Fruit fly (Drosophila melanogaster) whole organism, embryonic: ENCODE measurements around the gene CG4332.
A peak's percentile ranks its signal among the peaks of the same experiment; 100 is the strongest.

Experiments
- ATbp ChIP-seq: fragments of 200-800 bp; sonication (Bioruptor generic); optimal IDR thresholded peaks from 2 replicates; lab custom pipeline; 2017; ENCODE audit warnings: missing biosample characterization, mild to moderate bottlenecking, missing genetic modification characterization, missing genetic modification reagents
- Asciz ChIP-seq: fragments of 200-800 bp; sonication (Bioruptor generic); optimal IDR thresholded peaks from 2 replicates; lab custom pipeline; 2017; ENCODE audit warnings: missing biosample characterization, mild to moderate bottlenecking, missing genetic modification characterization, missing genetic modification reagents
- Atf-2 ChIP-seq: fragments of 200-800 bp; sonication (Bioruptor generic); optimal IDR thresholded peaks from 2 replicates; lab custom pipeline; 2016; ENCODE audit warnings: missing biosample characterization, missing genetic modification characterization
- Blimp-1 ChIP-seq: fragments of 200-800 bp; sonication (Bioruptor generic); optimal IDR thresholded peaks from 3 replicates; lab custom pipeline; 2018; ENCODE audit warnings: missing biosample characterization, missing genetic modification characterization, mild to moderate bottlenecking, moderate library complexity, missing genetic modification reagents
- C15 ChIP-seq: fragments of 200-800 bp; sonication (Bioruptor generic); IDR thresholded peaks from 3 replicates; pipeline ENCODE4 v1.3.6; 2022; ENCODE audit warnings: missing biosample characterization, missing genetic modification characterization
- CG10267 ChIP-seq: fragments of 200-800 bp; sonication (Bioruptor generic); optimal IDR thresholded peaks from 2 replicates; lab custom pipeline; 2018; ENCODE audit warnings: missing biosample characterization, mild to moderate bottlenecking, missing genetic modification characterization, moderate library complexity
- CG10321 ChIP-seq: fragments of 200-800 bp; sonication (Bioruptor generic); IDR thresholded peaks from 2 replicates; pipeline ENCODE4 v1.3.6; 2022; ENCODE audit warnings: missing biosample characterization, missing genetic modification characterization
- CG10366 ChIP-seq: fragments of 200-800 bp; sonication (Bioruptor generic); IDR thresholded peaks from 2 replicates; pipeline ENCODE4 v1.3.6; 2022; ENCODE audit warnings: missing biosample characterization, missing genetic modification characterization
- CG11504 ChIP-seq: fragments of 200-800 bp; sonication (Bioruptor generic); optimal IDR thresholded peaks from 3 replicates; lab custom pipeline; 2019; ENCODE audit warnings: missing biosample characterization, mild to moderate bottlenecking, missing genetic modification characterization, moderate library complexity
- CG11696 ChIP-seq: fragments of 200-800 bp; sonication (Bioruptor generic); IDR thresholded peaks from 2 replicates; pipeline ENCODE4 v1.3.6; 2022; ENCODE audit warnings: missing biosample characterization, missing genetic modification characterization
- CG12659 ChIP-seq: fragments of 200-800 bp; sonication (Bioruptor generic); optimal IDR thresholded peaks from 3 replicates; lab custom pipeline; 2017; ENCODE audit warnings: mild to moderate bottlenecking, missing biosample characterization, missing genetic modification reagents, missing genetic modification characterization
- CG12942 ChIP-seq: fragments of 200-800 bp; sonication (Bioruptor generic); optimal IDR thresholded peaks from 3 replicates; lab custom pipeline; 2016; ENCODE audit warnings: missing biosample characterization, missing genetic modification characterization
- CG15073 ChIP-seq: fragments of 200-800 bp; sonication (Bioruptor generic); optimal IDR thresholded peaks from 2 replicates; lab custom pipeline; 2016; ENCODE audit warnings: missing biosample characterization, missing genetic modification characterization
- CG2875 ChIP-seq: fragments of 200-800 bp; sonication (Bioruptor generic); optimal IDR thresholded peaks from 2 replicates; lab custom pipeline; 2017; ENCODE audit warnings: missing biosample characterization, mild to moderate bottlenecking, missing genetic modification characterization, missing genetic modification reagents
- CG30403 ChIP-seq: fragments of 200-800 bp; sonication (Bioruptor generic); optimal IDR thresholded peaks from 3 replicates; lab custom pipeline; 2016; ENCODE audit warnings: missing biosample characterization, missing genetic modification characterization
- CG31365 ChIP-seq: fragments of 200-800 bp; sonication (Bioruptor generic); optimal IDR thresholded peaks from 2 replicates; lab custom pipeline; 2018; ENCODE audit warnings: missing biosample characterization, mild to moderate bottlenecking, missing genetic modification characterization
- CG32532 ChIP-seq: fragments of 200-800 bp; sonication (Bioruptor generic); IDR thresholded peaks from 2 replicates; pipeline ENCODE4 v1.3.6; 2022; ENCODE audit warnings: missing biosample characterization, missing genetic modification characterization
- CG3281 ChIP-seq: fragments of 200-800 bp; sonication (Bioruptor generic); optimal IDR thresholded peaks from 3 replicates; lab custom pipeline; 2017; ENCODE audit warnings: missing biosample characterization, mild to moderate bottlenecking, missing genetic modification characterization
- CG33557 ChIP-seq: fragments of 200-800 bp; sonication (Bioruptor generic); optimal IDR thresholded peaks from 2 replicates; lab custom pipeline; 2019; ENCODE audit warnings: missing biosample characterization, mild to moderate bottlenecking, missing genetic modification characterization, moderate library complexity
- CG3726 ChIP-seq: fragments of 200-800 bp; sonication (Bioruptor generic); IDR thresholded peaks from 3 replicates; pipeline ENCODE4, ENCODE4 v1.3.6; 2022; ENCODE audit warnings: missing biosample characterization, missing genetic modification characterization
- CG3847 ChIP-seq: fragments of 200-800 bp; sonication (Bioruptor generic); IDR thresholded peaks from 2 replicates; pipeline ENCODE4 v1.3.6; 2022; ENCODE audit warnings: missing biosample characterization, missing genetic modification characterization
- CG4424 ChIP-seq: fragments of 200-800 bp; sonication (Bioruptor generic); optimal IDR thresholded peaks from 3 replicates; lab custom pipeline; 2016; ENCODE audit warnings: missing biosample characterization, missing genetic modification characterization
- CG4617 ChIP-seq: fragments of 200-800 bp; sonication (Bioruptor generic); optimal IDR thresholded peaks from 3 replicates; lab custom pipeline; 2016; ENCODE audit warnings: missing biosample characterization, missing genetic modification characterization, borderline replicate concordance
- CG9215 ChIP-seq: fragments of 200-800 bp; sonication (Bioruptor generic); IDR thresholded peaks from 2 replicates; pipeline ENCODE4 v1.3.6; 2022; ENCODE audit warnings: missing biosample characterization, missing genetic modification characterization
- CG9437 ChIP-seq: fragments of 200-800 bp; sonication (Bioruptor generic); optimal IDR thresholded peaks from 2 replicates; lab custom pipeline; 2018; ENCODE audit warnings: missing biosample characterization, mild to moderate bottlenecking, missing genetic modification characterization
- CrebB ChIP-seq: fragments of 200-800 bp; sonication (Bioruptor generic); optimal IDR thresholded peaks from 3 replicates; lab custom pipeline; 2018; ENCODE audit warnings: missing biosample characterization, mild to moderate bottlenecking, missing genetic modification characterization
- Dek ChIP-seq: fragments of 200-800 bp; sonication (Bioruptor generic); optimal IDR thresholded peaks from 3 replicates; lab custom pipeline; 2019; ENCODE audit warnings: missing biosample characterization, mild to moderate bottlenecking, missing genetic modification characterization, moderate library complexity
- Fer1 ChIP-seq: fragments of 200-800 bp; sonication (Bioruptor generic); optimal IDR thresholded peaks from 2 replicates; lab custom pipeline; 2017; ENCODE audit warnings: missing biosample characterization, mild to moderate bottlenecking, missing genetic modification characterization
- Hr3 ChIP-seq: fragments of 200-800 bp; sonication (Bioruptor generic); optimal IDR thresholded peaks from 3 replicates; lab custom pipeline; 2016; ENCODE audit warnings: missing biosample characterization, missing genetic modification characterization
- Jarid2 ChIP-seq: fragments of 200-800 bp; sonication (Bioruptor generic); optimal IDR thresholded peaks from 3 replicates; lab custom pipeline; 2017; ENCODE audit warnings: mild to moderate bottlenecking, missing biosample characterization, missing genetic modification reagents, missing genetic modification characterization
- Lpt ChIP-seq: fragments of >200 bp; optimal IDR thresholded peaks from 2 replicates; lab custom pipeline; 2018; ENCODE audit warnings: missing biosample characterization, missing genetic modification characterization
- Meics ChIP-seq: fragments of 200-800 bp; sonication (Bioruptor generic); optimal IDR thresholded peaks from 2 replicates; lab custom pipeline; 2017; ENCODE audit warnings: missing biosample characterization, mild to moderate bottlenecking, missing genetic modification characterization
- NK7.1 ChIP-seq: fragments of 200-800 bp; sonication (Bioruptor generic); optimal IDR thresholded peaks from 3 replicates; lab custom pipeline; 2016; ENCODE audit warnings: missing biosample characterization, missing genetic modification characterization
- Nf-YB ChIP-seq: fragments of 200-800 bp; sonication (Bioruptor generic); optimal IDR thresholded peaks from 3 replicates; lab custom pipeline; 2019; ENCODE audit warnings: missing biosample characterization, mild to moderate bottlenecking, missing genetic modification characterization, moderate library complexity
- Tbp ChIP-seq: fragments of >200 bp; optimal IDR thresholded peaks from 2 replicates; lab custom pipeline; 2018; ENCODE audit warnings: missing biosample characterization, missing genetic modification characterization
- Usf ChIP-seq: fragments of 200-800 bp; sonication (Bioruptor generic); optimal IDR thresholded peaks from 2 replicates; lab custom pipeline; 2017; ENCODE audit warnings: missing genotype, missing biosample characterization, missing genetic modification characterization
- amos ChIP-seq: fragments of 200-800 bp; sonication (Bioruptor generic); IDR thresholded peaks from 2 replicates; pipeline ENCODE4 v1.3.6; 2022; ENCODE audit warnings: missing biosample characterization, missing genetic modification characterization; ENCODE audit not compliant: partially characterized antibody
- btn ChIP-seq: fragments of 200-800 bp; sonication (Bioruptor generic); optimal IDR thresholded peaks from 2 replicates; lab custom pipeline; 2016; ENCODE audit warnings: missing biosample characterization, missing genetic modification characterization
- cad ChIP-seq: fragments of >200 bp; optimal IDR thresholded peaks from 2 replicates; lab custom pipeline; 2017; ENCODE audit warnings: missing biosample characterization, missing genetic modification characterization
- cg ChIP-seq: fragments of 200-800 bp; sonication (Bioruptor generic); optimal IDR thresholded peaks from 3 replicates; lab custom pipeline; 2019; ENCODE audit warnings: missing biosample characterization, mild to moderate bottlenecking, missing genetic modification characterization, moderate library complexity
- crol ChIP-seq: fragments of 200-800 bp; sonication (Bioruptor generic); IDR thresholded peaks from 2 replicates; pipeline ENCODE4 v1.3.6; 2022; ENCODE audit warnings: missing biosample characterization, missing genetic modification characterization
- danr ChIP-seq: fragments of 200-800 bp; sonication (Bioruptor generic); IDR thresholded peaks from 2 replicates; pipeline ENCODE4 v1.3.6; 2022; ENCODE audit warnings: missing biosample characterization, missing genetic modification characterization
- fd102C ChIP-seq: fragments of 200-800 bp; sonication (Bioruptor generic); optimal IDR thresholded peaks from 2 replicates; lab custom pipeline; 2018; ENCODE audit warnings: missing biosample characterization, mild to moderate bottlenecking, missing genetic modification characterization, moderate library complexity
- klu ChIP-seq: fragments of 200-800 bp; sonication (Bioruptor generic); IDR thresholded peaks from 2 replicates; pipeline ENCODE4 v1.3.6; 2022; ENCODE audit warnings: missing biosample characterization, missing genetic modification characterization
- lilli ChIP-seq: fragments of 200-800 bp; sonication (Bioruptor generic); optimal IDR thresholded peaks from 3 replicates; lab custom pipeline; 2016; ENCODE audit warnings: missing biosample characterization, missing genetic modification characterization
- lov ChIP-seq, 2 experiments: fragments of 200-800 bp in 1 of 2; fragments of >200 bp in 1 of 2; sonication (Bioruptor generic) in 1 of 2; IDR thresholded peaks in 1 of 2; optimal IDR thresholded peaks in 1 of 2; 2 replicates in 1 of 2; 3 replicates in 1 of 2; pipeline versions ENCODE4 v1.3.6 to Lab custom; 2017 to 2022; ENCODE audit warnings: missing biosample characterization in 1 of 2, missing genetic modification characterization in 1 of 2
- sr ChIP-seq: fragments of 200-800 bp; sonication (Bioruptor generic); IDR thresholded peaks from 3 replicates; pipeline ENCODE4 v1.3.6; 2022; ENCODE audit warnings: missing biosample characterization, missing genetic modification characterization
- ssp ChIP-seq: fragments of 200-800 bp; sonication (Bioruptor generic); IDR thresholded peaks from 2 replicates; pipeline ENCODE4 v1.3.6; 2022; ENCODE audit warnings: missing biosample characterization, missing genetic modification characterization
- tna ChIP-seq: fragments of 200-800 bp; sonication (Bioruptor generic); IDR thresholded peaks from 2 replicates; pipeline ENCODE4 v1.3.6; 2022; ENCODE audit warnings: missing biosample characterization, missing genetic modification characterization; ENCODE audit not compliant: partially characterized antibody

CG4332 gene

DNA sequence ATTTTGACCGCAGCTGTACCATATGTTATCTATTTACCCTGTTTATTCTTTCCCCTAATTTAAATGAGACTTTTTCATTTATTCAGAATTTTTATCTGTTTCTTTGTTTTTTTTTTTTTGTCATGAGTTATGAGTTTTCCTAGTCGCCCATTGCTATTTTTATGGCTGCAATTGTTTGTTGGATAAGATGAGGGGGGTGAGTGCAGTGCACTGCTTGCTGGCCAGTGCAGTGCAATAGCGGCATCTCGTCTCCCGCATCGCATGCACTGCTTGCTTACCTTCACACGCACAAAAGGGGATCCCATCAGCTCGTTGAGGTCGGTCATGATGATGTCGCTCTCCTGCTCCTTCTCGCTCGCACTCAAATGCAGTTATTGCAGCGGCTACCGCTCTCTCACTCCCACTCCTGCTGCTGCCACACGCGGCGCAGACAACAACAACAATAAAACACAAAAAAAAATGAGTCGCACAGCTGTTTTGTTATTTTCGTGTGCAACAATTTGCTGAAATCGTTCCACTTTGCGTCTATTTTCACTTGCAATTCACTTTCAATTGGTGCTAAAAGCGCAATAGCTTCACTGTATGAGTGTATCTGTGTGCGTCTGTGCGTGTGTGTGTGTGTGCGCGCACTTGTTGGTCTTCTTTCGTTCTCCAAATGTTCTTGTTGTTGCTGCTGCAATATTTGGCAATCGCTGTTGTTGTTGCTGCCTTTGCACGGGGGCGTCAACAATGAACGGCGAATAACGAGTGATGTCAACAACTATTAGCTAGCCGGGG is 26.7 kb upstream of the CG4332 start (continued):
- TF ChIP-seq CG15073 (GFP tag; lab: Kevin White, UChicago) (no peak), Meics (GFP tag; lab: Kevin White, UChicago) (no peak), Nf-YB (GFP tag; lab: Kevin White, UChicago) (no peak), C15 (GFP tag; lab: Robert Waterston, UW) (no peak), CG10267 (tag; lab: Kevin White, UChicago) (peak; percentile 17), klu (no peak), CG3847 (no peak), CG11504 (tag; lab: Kevin White, UChicago) (peak; percentile 23), CG10366 (GFP tag; lab: Robert Waterston, UW) (no peak), CG30403 (GFP tag; lab: Kevin White, UChicago) (peak; percentile 55), CG10321 (no peak), lilli (no peak), Tbp (GFP tag; lab: Kevin White, UChicago) (no peak), CG3281 (GFP tag; lab: Kevin White, UChicago) (no peak), cg (GFP tag; lab: Kevin White, UChicago) (no peak), CG32532 (GFP tag; lab: Robert Waterston, UW) (no peak), cad (GFP tag; lab: Kevin White, UChicago) (no peak), CG11696 (GFP tag; lab: Robert Waterston, UW) (peak; percentile 95), Hr3 (GFP tag; lab: Kevin White, UChicago) (peak; percentile 9), Atf-2 (peak; percentile 34), CG12659 (GFP tag; lab: Kevin White, UChicago) (no peak), Blimp-1 (GFP tag; lab: Kevin White, UChicago) (peak; percentile 84), Lpt (no peak), CG2875 (GFP tag; lab: Kevin White, UChicago) (no peak), crol (GFP tag; lab: Robert Waterston, UW) (peak; percentile 89), CrebB (tag; lab: Kevin White, UChicago) (no peak), CG4424 (GFP tag; lab: Kevin White, UChicago) (peak; percentile 49), Asciz (GFP tag; lab: Kevin White, UChicago) (no peak), lov (optimal IDR thresholded peaks at IDR 0.05; lab: Kevin White, UChicago) (no peak), lov (GFP tag; IDR thresholded peaks at IDR 0.05; lab: Robert Waterston, UW) (no peak), ssp (GFP tag; lab: Robert Waterston, UW) (0 out of 2 replicates have a peak, but pooled peaks have one; percentile 16), tna (GFP tag; lab: Robert Waterston, UW) (no peak), CG9215 (GFP tag; lab: Robert Waterston, UW) (no peak), amos (GFP tag; lab: Robert Waterston, UW) (no peak), sr (no peak), CG3726 (GFP tag; lab: Robert Waterston, UW) (no peak), Fer1 (GFP tag; lab: Kevin White, UChicago) (no peak), CG4617 (GFP tag; lab: Kevin White, UChicago) (no peak), fd102C (no peak), CG31365 (tag; lab: Kevin White, UChicago) (peak; percentile 97), btn (GFP tag; lab: Kevin White, UChicago) (peak; percentile 55), NK7.1 (GFP tag; lab: Kevin White, UChicago) (no peak), CG9437 (GFP tag; lab: Kevin White, UChicago) (no peak), Usf (GFP tag; lab: Kevin White, UChicago) (no peak), danr (GFP tag; lab: Robert Waterston, UW) (no peak), Dek (tag; lab: Kevin White, UChicago) (no peak), CG12942 (no peak), Jarid2 (GFP tag; lab: Kevin White, UChicago) (no peak), ATbp (GFP tag; lab: Kevin White, UChicago) (peak; percentile 37), CG33557 (GFP tag; lab: Kevin White, UChicago) (no peak)
